Fruit fly (Drosophila melanogaster): Measurements from ENCODE around the gene Ntl.

- TF ChIP-seq Dll (optimal IDR thresholded peaks at IDR 0.05) (no peak), psq (optimal IDR thresholded peaks at IDR 0.05) (no peak), CG8478 (optimal IDR thresholded peaks at IDR 0.05) (no peak), pan (optimal IDR thresholded peaks at IDR 0.05) (no peak)
These were observed 35.5 kb upstream of the Ntl start, which contains the start of gene Slob for dm6 chr2L:7675028-7675749.
